Worm (Caenorhabditis elegans) whole organism, L4 larva: ENCODE data around the gene plg-1.

Experiments used
- Y48G9A.11 ChIP-seq: fragments of 200-800 bp; sonication (Bioruptor generic); IDR thresholded peaks from 2 replicates; pipeline ENCODE4 v1.3.6; 2022; ENCODE audit warnings: missing genetic modification reagents, missing genetic modification characterization, missing compliant biosample characterization
- ZK546.5 ChIP-seq, 2 experiments: sonication (generic microtip); optimal IDR thresholded peaks; 2 replicates each; lab custom pipeline; 2017; ENCODE audit warnings: missing biosample characterization in 2 of 2, missing genetic modification characterization in 2 of 2
- ceh-82 ChIP-seq: sonication (generic microtip); optimal IDR thresholded peaks from 2 replicates; lab custom pipeline; 2017; ENCODE audit warnings: missing biosample characterization, missing genetic modification characterization
- ces-1 ChIP-seq: fragments of 150-350 bp; sonication (generic microtip); optimal IDR thresholded peaks from 4 replicates; lab custom pipeline; 2014; ENCODE audit warnings: missing biosample characterization, missing genetic modification reagents, missing genetic modification characterization
- cey-2 ChIP-seq: sonication (generic microtip); optimal IDR thresholded peaks from 3 replicates; lab custom pipeline; 2017; ENCODE audit warnings: missing genetic modification characterization, mild to moderate bottlenecking, missing compliant biosample characterization, antibody characterized with exemption, borderline replicate concordance; ENCODE audit not compliant: insufficient read depth
- dmd-9 ChIP-seq: fragments of 200-800 bp; sonication (Bioruptor generic); IDR thresholded peaks from 2 replicates; pipeline ENCODE4 v1.3.6; 2022; ENCODE audit warnings: missing genetic modification reagents, missing genetic modification characterization, missing compliant biosample characterization
- dpl-1 ChIP-seq: fragments of 150-350 bp; optimal IDR thresholded peaks from 2 replicates; lab custom pipeline; 2014; ENCODE audit warnings: missing biosample characterization, missing genetic modification reagents, missing genetic modification characterization
- fkh-10 ChIP-seq: fragments of 150-350 bp; optimal IDR thresholded peaks from 2 replicates; lab custom pipeline; 2014; ENCODE audit warnings: missing biosample characterization, missing genetic modification reagents, missing genetic modification characterization
- fos-1 ChIP-seq: fragments of 150-350 bp; optimal IDR thresholded peaks from 2 replicates; lab custom pipeline; 2014; ENCODE audit warnings: missing biosample characterization, missing genetic modification characterization
- lsy-2 ChIP-seq, 2 experiments: fragments of 150-350 bp in 1 of 2; sonication (generic microtip) in 1 of 2; optimal IDR thresholded peaks; 2 replicates each; lab custom pipeline; 2014 to 2017; ENCODE audit warnings: missing biosample characterization in 2 of 2, missing genetic modification characterization in 2 of 2
- spr-1 ChIP-seq: sonication (generic microtip); optimal IDR thresholded peaks from 2 replicates; lab custom pipeline; 2016; ENCODE audit warnings: mild to moderate bottlenecking, missing genetic modification characterization, missing compliant biosample characterization
- tag-97 ChIP-seq: fragments of 200-800 bp; sonication (Bioruptor generic); IDR thresholded peaks from 2 replicates; pipeline ENCODE4 v1.3.6; 2022; ENCODE audit warnings: missing genetic modification characterization, missing compliant biosample characterization
- zag-1 ChIP-seq: fragments of 150-350 bp; optimal IDR thresholded peaks from 2 replicates; lab custom pipeline; 2014; ENCODE audit warnings: missing biosample characterization, missing genetic modification characterization

- TF ChIP-seq spr-1 (tag; lab: Kevin White, UChicago) = no peak
- no peak for TF ChIP-seq fkh-10 (GFP tag; lab: Kevin White, UChicago)
- TF ChIP-seq ces-1 = no peak
- no peak for TF ChIP-seq zag-1
- no peak for TF ChIP-seq fos-1 (tag; lab: Kevin White, UChicago)
- no peak for TF ChIP-seq cey-2
- no peak for TF ChIP-seq dmd-9
- TF ChIP-seq Y48G9A.11 = no peak
- no peak for TF ChIP-seq lsy-2 (tag; optimal IDR thresholded peaks at IDR 0.05; lab: Kevin White, UChicago)
- TF ChIP-seq dpl-1 = no peak
- TF ChIP-seq ceh-82 = no peak
- TF ChIP-seq ZK546.5 (tag; optimal IDR thresholded peaks at IDR 0.05; lab: Kevin White, UChicago) = no peak
- no peak for TF ChIP-seq tag-97 (GFP tag; lab: Robert Waterston, UW)
Observed at ce11 chrIII:8845114-8845513, 6.9 kb upstream of the plg-1 start, which contains the start of gene F44E2.6.
